Worm (Caenorhabditis elegans) whole organism, mixed stage, embryonic: ENCODE results near the gene vab-7.

Source experiments
- bed-3 ChIP-seq: fragments of 200-800 bp; sonication (Bioruptor generic); optimal IDR thresholded peaks from 3 replicates; lab custom pipeline; 2018; ENCODE audit warnings: mild to moderate bottlenecking, missing genetic modification characterization, moderate library complexity, missing compliant biosample characterization
- ces-1 ChIP-seq: fragments of 150-350 bp; optimal IDR thresholded peaks from 2 replicates; lab custom pipeline; 2014; ENCODE audit warnings: missing biosample characterization, missing genetic modification reagents, missing genetic modification characterization
- flh-1 ChIP-seq: fragments of 200-800 bp; sonication (Bioruptor generic); optimal IDR thresholded peaks from 2 replicates; lab custom pipeline; 2018; ENCODE audit warnings: mild to moderate bottlenecking, missing genetic modification characterization, moderate library complexity, missing compliant biosample characterization
- ham-2 ChIP-seq: fragments of 200-800 bp; sonication (Bioruptor generic); optimal IDR thresholded peaks from 2 replicates; lab custom pipeline; 2018; ENCODE audit warnings: mild to moderate bottlenecking, missing genetic modification characterization, missing compliant biosample characterization
- nhr-12 ChIP-seq: fragments of 150-350 bp; optimal IDR thresholded peaks from 2 replicates; lab custom pipeline; 2014; ENCODE audit warnings: missing biosample characterization, missing genetic modification characterization
- unc-62 ChIP-seq: fragments of 150-350 bp; optimal IDR thresholded peaks from 2 replicates; lab custom pipeline; 2014; ENCODE audit warnings: missing biosample characterization, missing genetic modification reagents, missing genetic modification characterization

Gene vab-7

ce11 chrIII:10967010-10967409 lies 46.9 kb downstream of the vab-7 start, which contains the start of gene W05B2.2:
Gene W05B2.2, minus strand, starts transcription at chrIII:10967110.
- no peak for TF ChIP-seq ces-1 (GFP tag; lab: Kevin White, UChicago)
- TF ChIP-seq ham-2: no peak
- TF ChIP-seq unc-62 (GFP tag; lab: Kevin White, UChicago): no peak
- TF ChIP-seq flh-1 (GFP tag; lab: Kevin White, UChicago): no peak
- no peak for TF ChIP-seq bed-3 (GFP tag; lab: Kevin White, UChicago)
- TF ChIP-seq, all 35 proteins: peak for 0

ce11 chrIII:10969644-10970043 lies 49.5 kb downstream of the vab-7 start, which contains the start of gene dhc-4:
Gene dhc-4, plus strand, starts transcription at chrIII:10969944.
- TF ChIP-seq nhr-12 (tag; lab: Kevin White, UChicago): no peak
